Fruit fly (Drosophila melanogaster) whole organism, pupa: Measurements from ENCODE around the gene CG14332.

Source experiments
- CG12605 ChIP-seq: fragments of 200-800 bp; sonication (Bioruptor generic); IDR thresholded peaks from 2 replicates; pipeline ENCODE4 v1.3.6; 2022; ENCODE audit warnings: missing biosample characterization, missing genetic modification characterization
- CG13204 ChIP-seq: fragments of 200-800 bp; sonication (Bioruptor generic); optimal IDR thresholded peaks from 2 replicates; lab custom pipeline; 2018; ENCODE audit warnings: missing biosample characterization, mild to moderate bottlenecking, missing genetic modification characterization, moderate library complexity
- CG14655 ChIP-seq: fragments of 200-800 bp; sonication (Bioruptor generic); optimal IDR thresholded peaks from 3 replicates; lab custom pipeline; 2017; ENCODE audit warnings: mild to moderate bottlenecking, missing biosample characterization, missing genetic modification reagents, missing genetic modification characterization
- CG17806 ChIP-seq: fragments of 200-800 bp; sonication (Bioruptor generic); optimal IDR thresholded peaks from 2 replicates; lab custom pipeline; 2018; ENCODE audit warnings: missing biosample characterization, mild to moderate bottlenecking, missing genetic modification characterization, moderate library complexity
- CG32121 ChIP-seq: fragments of 200-800 bp; sonication (Bioruptor generic); IDR thresholded peaks from 2 replicates; pipeline ENCODE4 v1.3.6; 2022; ENCODE audit warnings: missing biosample characterization, missing genetic modification characterization
- CG9948 ChIP-seq: fragments of 200-800 bp; sonication (Bioruptor generic); optimal IDR thresholded peaks from 2 replicates; lab custom pipeline; 2018; ENCODE audit warnings: missing biosample characterization, mild to moderate bottlenecking, missing genetic modification characterization, moderate library complexity
- EcR ChIP-seq: fragments of 200-800 bp; sonication (Bioruptor generic); optimal IDR thresholded peaks from 3 replicates; lab custom pipeline; 2019; ENCODE audit warnings: missing biosample characterization, missing genetic modification characterization, mild to moderate bottlenecking, moderate library complexity, missing genetic modification reagents
- fd96Ca ChIP-seq: fragments of 200-800 bp; sonication (Bioruptor generic); IDR thresholded peaks from 3 replicates; pipeline ENCODE4 v1.3.6; 2022; ENCODE audit warnings: missing biosample characterization, missing genetic modification characterization
- gl ChIP-seq: fragments of 200-800 bp; sonication (Bioruptor generic); optimal IDR thresholded peaks from 2 replicates; lab custom pipeline; 2018; ENCODE audit warnings: missing biosample characterization, mild to moderate bottlenecking, missing genetic modification characterization
- rn ChIP-seq: fragments of 200-800 bp; sonication (Bioruptor generic); IDR thresholded peaks from 2 replicates; pipeline ENCODE4 v1.3.6; 2022; ENCODE audit warnings: missing biosample characterization, missing genetic modification characterization

DNA sequence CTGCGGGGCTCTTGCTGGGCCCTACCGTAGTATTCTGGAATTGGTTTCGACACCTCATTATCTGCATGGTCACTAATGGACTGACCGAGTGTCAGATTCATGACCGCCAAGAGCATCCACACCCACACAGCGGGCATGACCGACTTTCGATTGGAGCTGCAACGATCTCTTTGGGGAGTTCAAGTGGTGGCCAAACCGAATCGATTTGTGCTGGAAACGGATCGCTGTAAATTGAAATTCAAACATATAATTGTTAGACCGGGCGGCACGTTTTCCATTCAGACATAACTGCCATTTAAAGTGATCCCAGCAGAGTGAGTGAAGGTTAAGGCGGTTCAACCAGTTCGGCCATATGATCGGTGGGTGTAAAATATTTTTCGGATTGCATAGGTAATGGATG, 15.6 kb downstream of the CG14332 start, which contains the start of the genes CG42824 and CG42798:
- no peak for TF ChIP-seq gl
- TF ChIP-seq EcR = no peak
- TF ChIP-seq CG17806 (tag; lab: Kevin White, UChicago) = no peak
- TF ChIP-seq rn (GFP tag; lab: Robert Waterston, UW) = no peak
- TF ChIP-seq CG12605 (GFP tag; lab: Robert Waterston, UW) = no peak
- TF ChIP-seq CG14655 (GFP tag; lab: Kevin White, UChicago) = no peak
- TF ChIP-seq CG13204 (GFP tag; lab: Kevin White, UChicago) = no peak
- no peak for TF ChIP-seq fd96Ca (GFP tag; lab: Robert Waterston, UW)
- no peak for TF ChIP-seq CG9948 (tag; lab: Kevin White, UChicago)
- TF ChIP-seq CG32121 (GFP tag; lab: Robert Waterston, UW) = no peak
